Fruit fly (Drosophila melanogaster) S2 (cell line): ENCODE results near the gene CG3224.

Experiments
- CG8478 ChIP-seq: fragments of >200 bp; optimal IDR thresholded peaks from 2 replicates; lab custom pipeline; 2018
- CTCF ChIP-seq, 2 experiments: fragments of >200 bp; optimal IDR thresholded peaks; 2 replicates each; lab custom pipeline; 2018

DNA sequence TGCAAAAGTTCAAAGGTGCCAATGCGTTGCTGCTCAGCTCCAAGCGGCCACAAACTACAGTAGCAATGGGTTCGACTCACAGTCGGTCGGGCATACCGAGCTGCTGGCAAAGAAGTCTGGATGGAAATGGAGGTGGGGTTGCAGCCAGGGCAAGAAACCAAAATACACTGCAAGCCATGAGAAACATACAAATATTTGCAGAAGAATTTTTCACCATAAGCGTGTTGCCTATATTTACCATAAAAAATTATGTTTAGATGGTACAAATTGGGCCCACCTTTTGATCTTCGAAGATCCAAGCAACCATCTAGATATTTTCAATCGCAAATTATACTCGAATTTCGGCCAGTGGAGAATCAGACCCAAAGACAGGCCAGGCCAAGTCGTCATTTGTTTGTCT, 14.4 kb downstream of the CG3224 start:
- TF ChIP-seq CG8478 (lab: Kevin White, UChicago): no peak
- no peak for TF ChIP-seq CTCF (optimal IDR thresholded peaks at IDR 0.05; lab: Kevin White, UChicago)
